Fruit fly (Drosophila melanogaster) whole organism, embryonic: ENCODE data around the gene mthl1.
A peak's percentile ranks its signal among the peaks of the same experiment; 100 is the strongest.

Experiments used
- Aef1 ChIP-seq: fragments of 200-800 bp; sonication (Bioruptor generic); IDR thresholded peaks from 3 replicates; pipeline ENCODE4 v1.3.6; 2022; ENCODE audit warnings: missing biosample characterization, missing genetic modification characterization
- Asciz ChIP-seq: fragments of 200-800 bp; sonication (Bioruptor generic); optimal IDR thresholded peaks from 2 replicates; lab custom pipeline; 2017; ENCODE audit warnings: missing biosample characterization, mild to moderate bottlenecking, missing genetic modification characterization, missing genetic modification reagents
- Bdp1 ChIP-seq: fragments of 200-800 bp; sonication (Bioruptor generic); optimal IDR thresholded peaks from 3 replicates; lab custom pipeline; 2016; ENCODE audit warnings: missing biosample characterization, missing genetic modification characterization
- CG10431 ChIP-seq: fragments of 200-800 bp; sonication (Bioruptor generic); optimal IDR thresholded peaks from 3 replicates; lab custom pipeline; 2018; ENCODE audit warnings: missing biosample characterization, mild to moderate bottlenecking, missing genetic modification characterization
- CG10462 ChIP-seq: fragments of 200-800 bp; sonication (Bioruptor generic); optimal IDR thresholded peaks from 2 replicates; lab custom pipeline; 2016; ENCODE audit warnings: missing biosample characterization, missing genetic modification characterization
- CG11504 ChIP-seq: fragments of 200-800 bp; sonication (Bioruptor generic); optimal IDR thresholded peaks from 3 replicates; lab custom pipeline; 2019; ENCODE audit warnings: missing biosample characterization, mild to moderate bottlenecking, missing genetic modification characterization, moderate library complexity
- CG12942 ChIP-seq: fragments of 200-800 bp; sonication (Bioruptor generic); optimal IDR thresholded peaks from 3 replicates; lab custom pipeline; 2016; ENCODE audit warnings: missing biosample characterization, missing genetic modification characterization
- CG13287 ChIP-seq: fragments of 200-800 bp; sonication (Bioruptor generic); IDR thresholded peaks from 2 replicates; pipeline ENCODE4 v1.3.6; 2022; ENCODE audit warnings: missing biosample characterization, missing genetic modification characterization; ENCODE audit not compliant: partially characterized antibody
- CG14710 ChIP-seq: fragments of 200-800 bp; sonication (Bioruptor generic); optimal IDR thresholded peaks from 3 replicates; lab custom pipeline; 2019; ENCODE audit warnings: missing biosample characterization, mild to moderate bottlenecking, missing genetic modification characterization, moderate library complexity
- CG15011 ChIP-seq: fragments of 200-800 bp; sonication (Bioruptor generic); optimal IDR thresholded peaks from 3 replicates; lab custom pipeline; 2018; ENCODE audit warnings: missing biosample characterization, mild to moderate bottlenecking, missing genetic modification characterization
- CG15479 ChIP-seq: fragments of 200-800 bp; sonication (Bioruptor generic); optimal IDR thresholded peaks from 3 replicates; lab custom pipeline; 2019; ENCODE audit warnings: missing biosample characterization, mild to moderate bottlenecking, missing genetic modification characterization, moderate library complexity
- CG17328 ChIP-seq: fragments of 200-800 bp; sonication (Bioruptor generic); IDR thresholded peaks from 2 replicates; pipeline ENCODE4 v1.3.6; 2022; ENCODE audit warnings: missing biosample characterization, missing genetic modification characterization
- CG31224 ChIP-seq: fragments of 200-800 bp; sonication (Bioruptor generic); IDR thresholded peaks from 2 replicates; pipeline ENCODE4 v1.3.6; 2022; ENCODE audit warnings: missing biosample characterization, missing genetic modification characterization
- CG5180 ChIP-seq: fragments of 200-800 bp; sonication (Bioruptor generic); optimal IDR thresholded peaks from 3 replicates; lab custom pipeline; 2017; ENCODE audit warnings: missing biosample characterization, missing genetic modification characterization, mild to moderate bottlenecking, moderate library complexity, missing genetic modification reagents
- CG7745 ChIP-seq: fragments of 200-800 bp; sonication (Bioruptor generic); optimal IDR thresholded peaks from 2 replicates; lab custom pipeline; 2018; ENCODE audit warnings: missing biosample characterization, mild to moderate bottlenecking, missing genetic modification characterization, moderate library complexity
- CG7839 ChIP-seq: fragments of 200-800 bp; sonication (Bioruptor generic); optimal IDR thresholded peaks from 3 replicates; lab custom pipeline; 2018; ENCODE audit warnings: missing biosample characterization, mild to moderate bottlenecking, missing genetic modification characterization, moderate library complexity
- CG8290 ChIP-seq, 3 experiments: fragments of 200-800 bp; sonication (Bioruptor generic); optimal IDR thresholded peaks; 2 replicates each; lab custom pipeline; 2016 to 2019; ENCODE audit warnings: missing biosample characterization in 3 of 3, missing genetic modification characterization in 3 of 3, mild to moderate bottlenecking in 2 of 3, moderate library complexity in 1 of 3
- CG8924 ChIP-seq: fragments of 200-800 bp; optimal IDR thresholded peaks from 3 replicates; lab custom pipeline; 2019; ENCODE audit warnings: missing biosample characterization, mild to moderate bottlenecking, missing genetic modification characterization, moderate library complexity
- CG8944 ChIP-seq: fragments of 200-800 bp; sonication (Bioruptor generic); optimal IDR thresholded peaks from 3 replicates; lab custom pipeline; 2016; ENCODE audit warnings: missing biosample characterization, missing genetic modification characterization
- D19B ChIP-seq: fragments of 200-800 bp; sonication (Bioruptor generic); optimal IDR thresholded peaks from 2 replicates; lab custom pipeline; 2017; ENCODE audit warnings: missing biosample characterization, mild to moderate bottlenecking, missing genetic modification characterization
- Deaf1 ChIP-seq: fragments of 200-800 bp; optimal IDR thresholded peaks from 3 replicates; lab custom pipeline; 2019; ENCODE audit warnings: missing biosample characterization, mild to moderate bottlenecking, missing genetic modification characterization, moderate library complexity
- E2f2 ChIP-seq: fragments of 200-800 bp; sonication (Bioruptor generic); IDR thresholded peaks from 2 replicates; pipeline ENCODE4 v1.3.6; 2022; ENCODE audit warnings: missing biosample characterization, missing genetic modification characterization
- Lhr ChIP-seq: fragments of 200-800 bp; sonication (Bioruptor generic); optimal IDR thresholded peaks from 3 replicates; lab custom pipeline; 2017; ENCODE audit warnings: mild to moderate bottlenecking, missing biosample characterization, missing genetic modification reagents, missing genetic modification characterization
- Mad ChIP-seq: fragments of 200-800 bp; sonication (Bioruptor generic); optimal IDR thresholded peaks from 2 replicates; lab custom pipeline; 2016; ENCODE audit warnings: missing biosample characterization, missing genetic modification characterization
- Myb ChIP-seq: fragments of 200-800 bp; sonication (Bioruptor generic); optimal IDR thresholded peaks from 2 replicates; lab custom pipeline; 2016; ENCODE audit warnings: missing biosample characterization, missing genetic modification characterization
- NC2α ChIP-seq: fragments of 200-800 bp; sonication (Bioruptor generic); optimal IDR thresholded peaks from 2 replicates; lab custom pipeline; 2016; ENCODE audit warnings: missing biosample characterization, missing genetic modification characterization
- Neu2 ChIP-seq: fragments of 200-800 bp; sonication (Bioruptor generic); optimal IDR thresholded peaks from 3 replicates; lab custom pipeline; 2016; ENCODE audit warnings: missing biosample characterization, missing genetic modification characterization, borderline replicate concordance
- Opbp ChIP-seq: fragments of 200-800 bp; sonication (Bioruptor generic); IDR thresholded peaks from 3 replicates; pipeline ENCODE4 v1.3.6; 2022; ENCODE audit warnings: missing biosample characterization, missing genetic modification characterization; ENCODE audit not compliant: partially characterized antibody
- Sry-β ChIP-seq: fragments of 200-800 bp; sonication (Bioruptor generic); optimal IDR thresholded peaks from 2 replicates; lab custom pipeline; 2018; ENCODE audit warnings: missing biosample characterization, mild to moderate bottlenecking, missing genetic modification characterization, moderate library complexity
- Stat92E ChIP-seq, 3 experiments: fragments of >200 bp in 2 of 3; fragments of 200-800 bp in 1 of 3; sonication (Bioruptor generic) in 1 of 3; optimal IDR thresholded peaks; 2 replicates each; lab custom pipeline; 2017 to 2019; ENCODE audit warnings: missing biosample characterization in 3 of 3, missing genetic modification characterization in 3 of 3, mild to moderate bottlenecking in 1 of 3, moderate library complexity in 1 of 3
- Taf1 ChIP-seq: fragments of 200-800 bp; sonication (Bioruptor generic); IDR thresholded peaks from 2 replicates; pipeline ENCODE4 v1.3.6; 2022; ENCODE audit warnings: missing biosample characterization, missing genetic modification characterization
- ap ChIP-seq: fragments of 200-800 bp; sonication (Bioruptor generic); IDR thresholded peaks from 2 replicates; pipeline ENCODE4 v1.3.6; 2022; ENCODE audit warnings: missing biosample characterization, missing genetic modification characterization
- bsh ChIP-seq, 2 experiments: fragments of 200-800 bp; sonication (Bioruptor generic); optimal IDR thresholded peaks; 2 replicates each; lab custom pipeline; 2017 to 2018; ENCODE audit warnings: mild to moderate bottlenecking in 2 of 2, missing biosample characterization in 2 of 2, missing genetic modification characterization in 2 of 2, moderate library complexity in 1 of 2
- cg ChIP-seq: fragments of 200-800 bp; sonication (Bioruptor generic); optimal IDR thresholded peaks from 3 replicates; lab custom pipeline; 2019; ENCODE audit warnings: missing biosample characterization, mild to moderate bottlenecking, missing genetic modification characterization, moderate library complexity
- danr ChIP-seq: fragments of 200-800 bp; sonication (Bioruptor generic); IDR thresholded peaks from 2 replicates; pipeline ENCODE4 v1.3.6; 2022; ENCODE audit warnings: missing biosample characterization, missing genetic modification characterization
- gt ChIP-seq: fragments of 200-800 bp; sonication (Bioruptor generic); IDR thresholded peaks from 2 replicates; pipeline ENCODE4 v1.3.6; 2022; ENCODE audit warnings: missing biosample characterization, missing genetic modification characterization
- inv ChIP-seq: fragments of 200-800 bp; sonication (Bioruptor generic); IDR thresholded peaks from 2 replicates; pipeline ENCODE4 v1.3.6; 2022; ENCODE audit warnings: missing biosample characterization, missing genetic modification characterization; ENCODE audit not compliant: partially characterized antibody
- mam ChIP-seq: fragments of 200-800 bp; sonication (Bioruptor generic); optimal IDR thresholded peaks from 3 replicates; lab custom pipeline; 2016; ENCODE audit warnings: missing biosample characterization, missing genetic modification characterization
- mld ChIP-seq: fragments of 200-800 bp; sonication (Bioruptor generic); IDR thresholded peaks from 3 replicates; pipeline ENCODE4 v1.3.6; 2022; ENCODE audit warnings: missing biosample characterization, missing genetic modification characterization; ENCODE audit not compliant: partially characterized antibody
- repo ChIP-seq: fragments of 200-800 bp; sonication (Bioruptor generic); optimal IDR thresholded peaks from 2 replicates; lab custom pipeline; 2016; ENCODE audit warnings: missing biosample characterization, missing genetic modification characterization
- rib ChIP-seq: fragments of 200-800 bp; sonication (Bioruptor generic); IDR thresholded peaks from 2 replicates; pipeline ENCODE4 v1.3.6; 2022; ENCODE audit warnings: missing biosample characterization, missing genetic modification characterization
- scrt ChIP-seq: fragments of 200-800 bp; sonication (Bioruptor generic); optimal IDR thresholded peaks from 2 replicates; lab custom pipeline; 2018; ENCODE audit warnings: missing biosample characterization, mild to moderate bottlenecking, missing genetic modification characterization, moderate library complexity
- slp2 ChIP-seq: fragments of 200-800 bp; sonication (Bioruptor generic); optimal IDR thresholded peaks from 2 replicates; lab custom pipeline; 2016; ENCODE audit warnings: missing biosample characterization, missing genetic modification characterization
- so ChIP-seq: fragments of 200-800 bp; sonication (Bioruptor generic); IDR thresholded peaks from 3 replicates; pipeline ENCODE4 v1.3.6; 2022; ENCODE audit warnings: missing biosample characterization, missing genetic modification characterization
- stwl ChIP-seq: fragments of 200-800 bp; sonication (Bioruptor generic); optimal IDR thresholded peaks from 3 replicates; lab custom pipeline; 2018; ENCODE audit warnings: missing biosample characterization, mild to moderate bottlenecking, missing genetic modification characterization, moderate library complexity
- tap ChIP-seq: fragments of 200-800 bp; optimal IDR thresholded peaks from 3 replicates; lab custom pipeline; 2019; ENCODE audit warnings: missing biosample characterization, mild to moderate bottlenecking, missing genetic modification characterization, moderate library complexity
- tll ChIP-seq, 2 experiments: fragments of 200-800 bp in 1 of 2; fragments of >200 bp in 1 of 2; sonication (Bioruptor generic) in 1 of 2; optimal IDR thresholded peaks; 2 replicates each; lab custom pipeline; 2017 to 2019; ENCODE audit warnings: missing biosample characterization in 2 of 2, missing genetic modification characterization in 2 of 2, mild to moderate bottlenecking in 1 of 2, moderate library complexity in 1 of 2
- tup ChIP-seq: fragments of 200-800 bp; sonication (Bioruptor generic); optimal IDR thresholded peaks from 2 replicates; lab custom pipeline; 2016; ENCODE audit warnings: missing biosample characterization, mild to moderate bottlenecking, missing genetic modification characterization, moderate library complexity

mthl1 gene

DNA sequence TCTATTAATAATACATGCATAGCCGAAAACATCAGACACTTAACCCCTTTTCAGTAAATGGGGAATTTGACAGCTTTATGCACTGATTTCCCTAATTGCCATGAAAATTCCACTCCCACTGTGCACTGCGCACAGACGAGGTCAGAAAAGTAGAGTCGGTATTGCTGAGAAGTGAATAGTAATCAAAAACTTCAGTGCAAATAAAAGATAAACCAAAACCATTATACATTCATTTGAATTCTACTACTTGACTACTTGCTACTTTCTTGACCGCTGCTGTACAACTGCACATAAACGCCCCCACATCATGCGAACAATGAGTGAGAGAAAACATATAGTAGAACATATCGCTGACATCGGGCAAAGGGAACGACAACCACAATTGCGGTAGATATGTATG, 50.7 kb downstream of the mthl1 start (continued):
- TF ChIP-seq Deaf1 (peak; percentile 44), inv (GFP tag; lab: Robert Waterston, UW) (no peak), Aef1 (peak; percentile 80), Opbp (GFP tag; lab: Robert Waterston, UW) (no peak), CG7839 (peak; percentile 89), NC2α (peak; percentile 68), Taf1 (GFP tag; lab: Robert Waterston, UW) (0 out of 2 replicates have a peak, but pooled peaks have one; percentile 33), CG14710 (tag; lab: Kevin White, UChicago) (peak; percentile 83), cg (GFP tag; lab: Kevin White, UChicago) (no peak), CG15479 (GFP tag; lab: Kevin White, UChicago) (no peak), Stat92E (GFP tag; optimal IDR thresholded peaks at IDR 0.05; lab: Kevin White, UChicago) (peak in 1 of 3 experiments; percentile 45), Asciz (peak; percentile 82), ap (peak; percentile 88), mld (GFP tag; lab: Robert Waterston, UW) (no peak), gt (GFP tag; lab: Robert Waterston, UW) (peak; percentile 24; the same call in 1 of the 2 replicates), tap (tag; lab: Kevin White, UChicago) (peak; percentile 88), scrt (GFP tag; lab: Kevin White, UChicago) (peak; percentile 39), Mad (GFP tag; lab: Kevin White, UChicago) (peak; percentile 78), E2f2 (peak; percentile 61; the same call in 1 of the 2 replicates), Myb (GFP tag; lab: Kevin White, UChicago) (peak; percentile 64), danr (GFP tag; lab: Robert Waterston, UW) (peak; percentile 75), tll (GFP tag; optimal IDR thresholded peaks at IDR 0.05; lab: Kevin White, UChicago) (no peak), CG12942 (GFP tag; lab: Kevin White, UChicago) (peak; percentile 83), CG11504 (tag; lab: Kevin White, UChicago) (peak; percentile 88), mam (peak; percentile 75), tup (GFP tag; lab: Kevin White, UChicago) (peak; percentile 79), D19B (no peak), CG31224 (GFP tag; lab: Robert Waterston, UW) (peak; percentile 55), stwl (peak; percentile 6), Bdp1 (GFP tag; lab: Kevin White, UChicago) (peak; percentile 73), Lhr (GFP tag; lab: Kevin White, UChicago) (peak; percentile 66), Neu2 (no peak), repo (GFP tag; lab: Kevin White, UChicago) (peak; percentile 82), slp2 (GFP tag; lab: Kevin White, UChicago) (peak; percentile 78), CG15011 (GFP tag; lab: Kevin White, UChicago) (peak; percentile 55), CG7745 (tag; lab: Kevin White, UChicago) (no peak), CG8924 (tag; lab: Kevin White, UChicago) (peak; percentile 83), CG17328 (GFP tag; lab: Robert Waterston, UW) (peak; percentile 94), CG10431 (peak; percentile 62), so (GFP tag; lab: Robert Waterston, UW) (peak; percentile 86), Sry-β (GFP tag; lab: Kevin White, UChicago) (peak; percentile 37), bsh (GFP tag; optimal IDR thresholded peaks at IDR 0.05; lab: Kevin White, UChicago) (peak; percentile 40 to 95), CG8944 (GFP tag; lab: Kevin White, UChicago) (peak; percentile 84), rib (GFP tag; lab: Robert Waterston, UW) (peak; percentile 40; the same call in 1 of the 2 replicates), CG10462 (GFP tag; lab: Kevin White, UChicago) (peak; percentile 74), CG13287 (GFP tag; lab: Robert Waterston, UW) (no peak), CG8290 (GFP tag; optimal IDR thresholded peaks at IDR 0.05; lab: Kevin White, UChicago) (peak; percentile 65), CG8290 (tag; optimal IDR thresholded peaks at IDR 0.05; lab: Kevin White, UChicago) (peak in 1 of 2 experiments; percentile 88), CG5180 (peak; percentile 72)
